Worm (Caenorhabditis elegans) whole organism, L4/young adult: ENCODE data around the gene crn-7.

Source experiments
- dao-5 ChIP-seq: sonication (generic microtip); optimal IDR thresholded peaks from 2 replicates; lab custom pipeline; 2016; ENCODE audit warnings: missing genotype, missing genetic modification characterization, moderate library complexity, missing compliant biosample characterization
- him-1 ChIP-seq: sonication (generic microtip); optimal IDR thresholded peaks from 2 replicates; lab custom pipeline; 2016; ENCODE audit warnings: missing genotype, missing genetic modification reagents, missing genetic modification characterization, missing compliant biosample characterization

- no peak for TF ChIP-seq him-1 (tag; lab: Kevin White, UChicago)
- TF ChIP-seq dao-5, result no peak
Observed at ce11 chrIII:8286824-8287223, 18.5 kb downstream of the crn-7 start.
